Fruit fly (Drosophila melanogaster) whole organism, embryonic: ENCODE measurements around the gene CG3679.

Source experiments
- Adf1 ChIP-seq: fragments of 200-800 bp; sonication (Bioruptor generic); IDR thresholded peaks from 2 replicates; pipeline ENCODE4 v1.3.6; 2022; ENCODE audit warnings: missing biosample characterization, missing genetic modification characterization
- Atf3 ChIP-seq: fragments of 200-800 bp; sonication (Bioruptor generic); optimal IDR thresholded peaks from 3 replicates; lab custom pipeline; 2016; ENCODE audit warnings: missing biosample characterization, missing genetic modification characterization
- Bdp1 ChIP-seq: fragments of 200-800 bp; sonication (Bioruptor generic); optimal IDR thresholded peaks from 3 replicates; lab custom pipeline; 2016; ENCODE audit warnings: missing biosample characterization, missing genetic modification characterization
- Bgb ChIP-seq: fragments of 200-800 bp; sonication (Bioruptor generic); IDR thresholded peaks from 2 replicates; pipeline ENCODE4 v1.3.6; 2022; ENCODE audit warnings: missing biosample characterization, missing genetic modification characterization; ENCODE audit not compliant: partially characterized antibody
- CG10274 ChIP-seq: fragments of 200-800 bp; sonication (Bioruptor generic); optimal IDR thresholded peaks from 3 replicates; lab custom pipeline; 2017; ENCODE audit warnings: missing biosample characterization, mild to moderate bottlenecking, missing genetic modification characterization
- CG11695 ChIP-seq: fragments of 200-800 bp; sonication (Bioruptor generic); IDR thresholded peaks from 3 replicates; pipeline ENCODE4 v1.3.6; 2022; ENCODE audit warnings: missing biosample characterization, missing genetic modification characterization
- CG13624 ChIP-seq: fragments of 200-800 bp; sonication (Bioruptor generic); optimal IDR thresholded peaks from 2 replicates; lab custom pipeline; 2016; ENCODE audit warnings: missing biosample characterization, missing genetic modification characterization
- CG14860 ChIP-seq: fragments of 200-800 bp; sonication (Bioruptor generic); IDR thresholded peaks from 3 replicates; pipeline ENCODE4 v1.3.6; 2022; ENCODE audit warnings: missing biosample characterization, missing genetic modification characterization; ENCODE audit not compliant: partially characterized antibody
- CG15269 ChIP-seq: fragments of 200-800 bp; sonication (Bioruptor generic); optimal IDR thresholded peaks from 2 replicates; lab custom pipeline; 2018; ENCODE audit warnings: missing biosample characterization, mild to moderate bottlenecking, missing genetic modification characterization, moderate library complexity
- CG17568 ChIP-seq: fragments of 200-800 bp; sonication (Bioruptor generic); optimal IDR thresholded peaks from 2 replicates; lab custom pipeline; 2018; ENCODE audit warnings: missing biosample characterization, mild to moderate bottlenecking, missing genetic modification characterization, moderate library complexity
- CG17612 ChIP-seq: fragments of 200-800 bp; sonication (Bioruptor generic); IDR thresholded peaks from 2 replicates; pipeline ENCODE4 v1.3.6; 2022; ENCODE audit warnings: missing biosample characterization, missing genetic modification characterization
- CG17802 ChIP-seq: fragments of 200-800 bp; sonication (Bioruptor generic); optimal IDR thresholded peaks from 2 replicates; lab custom pipeline; 2018; ENCODE audit warnings: missing biosample characterization, mild to moderate bottlenecking, missing genetic modification characterization, moderate library complexity
- CG17829 ChIP-seq: fragments of 200-800 bp; optimal IDR thresholded peaks from 2 replicates; lab custom pipeline; 2019; ENCODE audit warnings: missing biosample characterization, mild to moderate bottlenecking, missing genetic modification characterization, moderate library complexity
- CG17912 ChIP-seq: fragments of 200-800 bp; sonication (Bioruptor generic); optimal IDR thresholded peaks from 2 replicates; lab custom pipeline; 2018; ENCODE audit warnings: missing biosample characterization, mild to moderate bottlenecking, missing genetic modification characterization
- CG1832 ChIP-seq: fragments of 200-800 bp; sonication (Bioruptor generic); optimal IDR thresholded peaks from 2 replicates; lab custom pipeline; 2017; ENCODE audit warnings: missing biosample characterization, mild to moderate bottlenecking, missing genetic modification characterization, inconsistent platforms
- CG3065 ChIP-seq: fragments of 200-800 bp; sonication (Bioruptor generic); optimal IDR thresholded peaks from 2 replicates; lab custom pipeline; 2016; ENCODE audit warnings: missing biosample characterization, missing genetic modification characterization
- CG3726 ChIP-seq: fragments of 200-800 bp; sonication (Bioruptor generic); IDR thresholded peaks from 3 replicates; pipeline ENCODE4, ENCODE4 v1.3.6; 2022; ENCODE audit warnings: missing biosample characterization, missing genetic modification characterization
- CG3847 ChIP-seq: fragments of 200-800 bp; sonication (Bioruptor generic); IDR thresholded peaks from 2 replicates; pipeline ENCODE4 v1.3.6; 2022; ENCODE audit warnings: missing biosample characterization, missing genetic modification characterization
- CG4707 ChIP-seq: fragments of 200-800 bp; sonication (Bioruptor generic); optimal IDR thresholded peaks from 2 replicates; lab custom pipeline; 2018; ENCODE audit warnings: missing biosample characterization, mild to moderate bottlenecking, missing genetic modification characterization, moderate library complexity
- CG8089 ChIP-seq: fragments of 200-800 bp; sonication (Bioruptor generic); optimal IDR thresholded peaks from 3 replicates; lab custom pipeline; 2016; ENCODE audit warnings: missing biosample characterization, missing genetic modification characterization
- CG8281 ChIP-seq: fragments of 200-800 bp; sonication (Bioruptor generic); optimal IDR thresholded peaks from 2 replicates; lab custom pipeline; 2018; ENCODE audit warnings: missing biosample characterization, mild to moderate bottlenecking, missing genetic modification characterization, moderate library complexity
- D ChIP-seq, 2 experiments: fragments of 200-800 bp in 1 of 2; fragments of >200 bp in 1 of 2; sonication (Bioruptor generic) in 1 of 2; optimal IDR thresholded peaks; 2 replicates in 1 of 2; 3 replicates in 1 of 2; lab custom pipeline; 2017; ENCODE audit warnings: mild to moderate bottlenecking in 1 of 2, missing biosample characterization in 1 of 2, missing genetic modification characterization in 1 of 2, missing genetic modification reagents in 1 of 2
- E2f2 ChIP-seq: fragments of 200-800 bp; sonication (Bioruptor generic); IDR thresholded peaks from 2 replicates; pipeline ENCODE4 v1.3.6; 2022; ENCODE audit warnings: missing biosample characterization, missing genetic modification characterization
- Hr3 ChIP-seq: fragments of 200-800 bp; sonication (Bioruptor generic); optimal IDR thresholded peaks from 3 replicates; lab custom pipeline; 2016; ENCODE audit warnings: missing biosample characterization, missing genetic modification characterization
- Lpt ChIP-seq: fragments of >200 bp; optimal IDR thresholded peaks from 2 replicates; lab custom pipeline; 2018; ENCODE audit warnings: missing biosample characterization, missing genetic modification characterization
- Nf-YC ChIP-seq: fragments of 200-800 bp; optimal IDR thresholded peaks from 3 replicates; lab custom pipeline; 2019; ENCODE audit warnings: missing biosample characterization, mild to moderate bottlenecking, missing genetic modification characterization, moderate library complexity
- Oli ChIP-seq: fragments of 200-800 bp; sonication (Bioruptor generic); optimal IDR thresholded peaks from 2 replicates; lab custom pipeline; 2018; ENCODE audit warnings: missing biosample characterization, mild to moderate bottlenecking, missing genetic modification characterization, moderate library complexity
- TFAM ChIP-seq: fragments of 200-800 bp; sonication (Bioruptor generic); optimal IDR thresholded peaks from 2 replicates; lab custom pipeline; 2017; ENCODE audit warnings: missing biosample characterization, missing genetic modification characterization, inconsistent platforms
- abd-A ChIP-seq: fragments of 200-800 bp; sonication (Bioruptor generic); optimal IDR thresholded peaks from 3 replicates; lab custom pipeline; 2019; ENCODE audit warnings: missing biosample characterization, mild to moderate bottlenecking, missing genetic modification characterization, moderate library complexity
- fd64A ChIP-seq: fragments of 200-800 bp; sonication (Bioruptor generic); optimal IDR thresholded peaks from 3 replicates; lab custom pipeline; 2018; ENCODE audit warnings: missing biosample characterization, mild to moderate bottlenecking, missing genetic modification characterization
- fd96Cb ChIP-seq: fragments of 200-800 bp; sonication (Bioruptor generic); optimal IDR thresholded peaks from 2 replicates; lab custom pipeline; 2018; ENCODE audit warnings: missing biosample characterization, mild to moderate bottlenecking, missing genetic modification characterization, moderate library complexity
- gcm ChIP-seq: fragments of 200-800 bp; sonication (Bioruptor generic); optimal IDR thresholded peaks from 2 replicates; lab custom pipeline; 2019; ENCODE audit warnings: missing biosample characterization, mild to moderate bottlenecking, missing genetic modification characterization, moderate library complexity
- gem ChIP-seq: fragments of 200-800 bp; sonication (Bioruptor generic); optimal IDR thresholded peaks from 2 replicates; lab custom pipeline; 2019; ENCODE audit warnings: missing biosample characterization, mild to moderate bottlenecking, missing genetic modification characterization, moderate library complexity
- jigr1 ChIP-seq: fragments of 200-800 bp; sonication (Bioruptor generic); IDR thresholded peaks from 3 replicates; pipeline ENCODE4 v1.3.6; 2022; ENCODE audit warnings: missing biosample characterization, missing genetic modification characterization
- klu ChIP-seq: fragments of 200-800 bp; sonication (Bioruptor generic); IDR thresholded peaks from 2 replicates; pipeline ENCODE4 v1.3.6; 2022; ENCODE audit warnings: missing biosample characterization, missing genetic modification characterization
- lilli ChIP-seq: fragments of 200-800 bp; sonication (Bioruptor generic); optimal IDR thresholded peaks from 3 replicates; lab custom pipeline; 2016; ENCODE audit warnings: missing biosample characterization, missing genetic modification characterization
- lmd ChIP-seq: fragments of 200-800 bp; sonication (Bioruptor generic); IDR thresholded peaks from 2 replicates; pipeline ENCODE4 v1.3.6; 2022; ENCODE audit warnings: missing biosample characterization, missing genetic modification characterization
- pan ChIP-seq, 4 experiments: fragments of >200 bp in 3 of 4; fragments of 200-800 bp in 1 of 4; sonication (Bioruptor generic) in 1 of 4; optimal IDR thresholded peaks in 3 of 4; IDR thresholded peaks in 1 of 4; 2 replicates each; pipeline versions ENCODE4 v1.3.6 to Lab custom; 2017 to 2022; ENCODE audit warnings: missing biosample characterization in 2 of 4, missing genetic modification characterization in 2 of 4, mixed read lengths in 1 of 4
- psq ChIP-seq: fragments of 200-800 bp; sonication (Bioruptor generic); optimal IDR thresholded peaks from 2 replicates; lab custom pipeline; 2017; ENCODE audit warnings: missing biosample characterization, missing genetic modification characterization
- salm ChIP-seq: fragments of 200-800 bp; sonication (Bioruptor generic); optimal IDR thresholded peaks from 2 replicates; lab custom pipeline; 2018; ENCODE audit warnings: missing biosample characterization, mild to moderate bottlenecking, missing genetic modification characterization
- sens ChIP-seq: fragments of 200-800 bp; sonication (Bioruptor generic); peaks from one replicate; lab custom pipeline; 2016; ENCODE audit warnings: missing biosample characterization, missing genetic modification characterization
- stwl ChIP-seq: fragments of 200-800 bp; sonication (Bioruptor generic); optimal IDR thresholded peaks from 3 replicates; lab custom pipeline; 2018; ENCODE audit warnings: missing biosample characterization, mild to moderate bottlenecking, missing genetic modification characterization, moderate library complexity
- unc-4 ChIP-seq: fragments of 200-800 bp; sonication (Bioruptor generic); IDR thresholded peaks from 2 replicates; pipeline ENCODE4 v1.3.6; 2022; ENCODE audit warnings: missing biosample characterization, missing genetic modification characterization; ENCODE audit not compliant: partially characterized antibody
- unpg ChIP-seq: fragments of 200-800 bp; sonication (Bioruptor generic); optimal IDR thresholded peaks from 3 replicates; lab custom pipeline; 2018; ENCODE audit warnings: missing biosample characterization, mild to moderate bottlenecking, missing genetic modification characterization, moderate library complexity
- vnd ChIP-seq: fragments of 200-800 bp; sonication (Bioruptor generic); IDR thresholded peaks from 3 replicates; pipeline ENCODE4 v1.3.6; 2022; ENCODE audit warnings: missing biosample characterization, missing genetic modification characterization; ENCODE audit not compliant: partially characterized antibody
- wdn ChIP-seq: fragments of 200-800 bp; sonication (Bioruptor generic); IDR thresholded peaks from 2 replicates; pipeline ENCODE4 v1.3.6; 2022; ENCODE audit warnings: missing biosample characterization, missing genetic modification characterization
- wor ChIP-seq: fragments of 200-800 bp; sonication (Bioruptor generic); IDR thresholded peaks from 2 replicates; pipeline ENCODE4 v1.3.6; 2022; ENCODE audit warnings: missing biosample characterization, missing genetic modification characterization
- z ChIP-seq: fragments of 200-800 bp; sonication (Bioruptor generic); IDR thresholded peaks from 3 replicates; pipeline ENCODE4 v1.3.6; 2022; ENCODE audit warnings: missing biosample characterization, missing genetic modification characterization

CG3679 gene

dm6 chrX:16279340-16279941 lies 24.2 kb upstream of the CG3679 start (continued):
- TF ChIP-seq vnd (0 out of 3 replicates have a peak, but pooled peaks have one; percentile 11), CG17912 (peak; percentile 10), Lpt (GFP tag; lab: Kevin White, UChicago) (no peak), abd-A (tag; lab: Kevin White, UChicago) (no peak), Hr3 (GFP tag; lab: Kevin White, UChicago) (peak; percentile 85), klu (GFP tag; lab: Robert Waterston, UW) (peak; percentile 76), CG10274 (GFP tag; lab: Kevin White, UChicago) (peak; percentile 64), Bdp1 (GFP tag; lab: Kevin White, UChicago) (peak; percentile 31), CG3726 (GFP tag; lab: Robert Waterston, UW) (peak; percentile 86; the same call in 1 of the 3 replicates), CG17829 (tag; lab: Kevin White, UChicago) (peak; percentile 59), CG8089 (GFP tag; lab: Kevin White, UChicago) (peak; percentile 71), fd96Cb (peak; percentile 85), pan (optimal IDR thresholded peaks at IDR 0.05; lab: Kevin White, UChicago) (no peak), pan (GFP tag; optimal IDR thresholded peaks at IDR 0.05 in 1 of 2, IDR thresholded peaks at IDR 0.05 in 1 of 2) (peak in 1 of 2 experiments; percentile 88), Nf-YC (peak; percentile 25), CG14860 (GFP tag; lab: Robert Waterston, UW) (no peak), D (optimal IDR thresholded peaks at IDR 0.05; lab: Kevin White, UChicago) (no peak), D (GFP tag; optimal IDR thresholded peaks at IDR 0.05; lab: Kevin White, UChicago) (peak; percentile 70), stwl (no peak), TFAM (GFP tag; lab: Kevin White, UChicago) (no peak), Adf1 (peak; percentile 31; the same call in 1 of the 2 replicates), CG1832 (GFP tag; lab: Kevin White, UChicago) (no peak), jigr1 (peak; percentile 79; the same call in 2 of the 3 replicates), Bgb (GFP tag; lab: Robert Waterston, UW) (peak; percentile 72), salm (tag; lab: Kevin White, UChicago) (peak; percentile 50), CG4707 (GFP tag; lab: Kevin White, UChicago) (peak; percentile 37), Atf3 (GFP tag; lab: Kevin White, UChicago) (peak; percentile 73), unc-4 (no peak), unpg (GFP tag; lab: Kevin White, UChicago) (peak; percentile 68), CG3065 (GFP tag; lab: Kevin White, UChicago) (no peak), CG3847 (GFP tag; lab: Robert Waterston, UW) (peak; percentile 80), CG11695 (GFP tag; lab: Robert Waterston, UW) (peak; percentile 79; the same call in 2 of the 3 replicates), CG17802 (tag; lab: Kevin White, UChicago) (peak; percentile 53), psq (GFP tag; lab: Kevin White, UChicago) (no peak), CG8281 (tag; lab: Kevin White, UChicago) (peak; percentile 26), lilli (GFP tag; lab: Kevin White, UChicago) (peak; percentile 90), CG17568 (no peak), sens (peak; percentile 99), gem (peak; percentile 81), CG15269 (tag; lab: Kevin White, UChicago) (peak; percentile 80), gcm (GFP tag; lab: Kevin White, UChicago) (peak; percentile 42), Oli (peak; percentile 82), E2f2 (GFP tag; lab: Robert Waterston, UW) (peak; percentile 42), CG17612 (peak; percentile 85), lmd (GFP tag; lab: Robert Waterston, UW) (peak; percentile 94), z (GFP tag; lab: Robert Waterston, UW) (no peak), wdn (peak; percentile 60), fd64A (peak; percentile 32), wor (GFP tag; lab: Robert Waterston, UW) (peak; percentile 76), CG13624 (GFP tag; lab: Kevin White, UChicago) (peak; percentile 82)
